Worm (Caenorhabditis elegans): ENCODE data around the gene F07C3.9.

Gene F07C3.9

ce11 chrV:9249206-9249605 lies 5.2 kb downstream of the F07C3.9 start, which contains the start of gene str-94:
TSS of gene str-94 (minus strand) at chrV:9249306.
- TF ChIP-seq elt-3 (tag; optimal IDR thresholded peaks at IDR 0.05) (no peak), sma-3 (GFP tag; optimal IDR thresholded peaks at IDR 0.05) (no peak), ama-1 (optimal IDR thresholded peaks at IDR 0.05) (no peak), sma-9 (GFP tag; optimal IDR thresholded peaks at IDR 0.05) (no peak), sma-9 (tag; optimal IDR thresholded peaks at IDR 0.05) (no peak), blmp-1 (tag; optimal IDR thresholded peaks at IDR 0.05; ENCODE audit: insufficient read depth) (no peak), nhr-237 (tag; optimal IDR thresholded peaks at IDR 0.05) (no peak), nhr-11 (tag; optimal IDR thresholded peaks at IDR 0.05) (no peak)

ce11 chrV:9247416-9247815 lies 7.0 kb downstream of the F07C3.9 start:
- TF ChIP-seq sma-9 (GFP tag; optimal IDR thresholded peaks at IDR 0.05), result peak; percentile 74
- TF ChIP-seq sma-9 (tag; optimal IDR thresholded peaks at IDR 0.05), result no peak
- TF ChIP-seq nhr-129 (tag; optimal IDR thresholded peaks at IDR 0.05), result peak; percentile 75
- TF ChIP-seq lsy-2 (tag; optimal IDR thresholded peaks at IDR 0.05), result peak in 1 of 2 experiments; percentile 30
- peak; percentile 53 for TF ChIP-seq C34F6.9 (tag; optimal IDR thresholded peaks at IDR 0.05)
- peak; percentile 60 for TF ChIP-seq unc-55 (GFP tag; optimal IDR thresholded peaks at IDR 0.05)
- TF ChIP-seq lin-39 (tag; optimal IDR thresholded peaks at IDR 0.05), result no peak
- peak; percentile 34 for TF ChIP-seq F13H6.1 (tag; optimal IDR thresholded peaks at IDR 0.05)
- TF ChIP-seq sma-3 (GFP tag; optimal IDR thresholded peaks at IDR 0.05), result no peak
- peak in 1 of 2 experiments; percentile 25 for TF ChIP-seq mdl-1 (tag; optimal IDR thresholded peaks at IDR 0.05)

- TF ChIP-seq sma-9 (GFP tag; optimal IDR thresholded peaks at IDR 0.05), result no peak
- no peak for TF ChIP-seq sma-9 (tag; optimal IDR thresholded peaks at IDR 0.05)
- TF ChIP-seq elt-3 (tag; optimal IDR thresholded peaks at IDR 0.05), result no peak
- no peak for TF ChIP-seq blmp-1 (tag; optimal IDR thresholded peaks at IDR 0.05; ENCODE audit: insufficient read depth)
- TF ChIP-seq unc-55 (GFP tag; optimal IDR thresholded peaks at IDR 0.05), result no peak
- no peak for TF ChIP-seq nhr-10 (tag; optimal IDR thresholded peaks at IDR 0.05)
- no peak for TF ChIP-seq gmeb-1 (tag; optimal IDR thresholded peaks at IDR 0.05)
Observed at ce11 chrV:9246260-9246659, 8.2 kb downstream of the F07C3.9 start, which contains the start of gene aat-2. TSS of gene aat-2 (minus strand) at chrV:9246360.

- peak; percentile 89 for TF ChIP-seq sem-4 (tag; optimal IDR thresholded peaks at IDR 0.05)
- no peak for TF ChIP-seq nhr-237 (tag; optimal IDR thresholded peaks at IDR 0.05)
- TF ChIP-seq lin-11 (tag; optimal IDR thresholded peaks at IDR 0.05), result no peak
- no peak for TF ChIP-seq ztf-11 (tag; optimal IDR thresholded peaks at IDR 0.05)
- TF ChIP-seq sma-9 (GFP tag; optimal IDR thresholded peaks at IDR 0.05), result peak; percentile 91
- TF ChIP-seq sma-9 (tag; optimal IDR thresholded peaks at IDR 0.05), result no peak
- peak; percentile 89 for TF ChIP-seq nhr-129 (tag; optimal IDR thresholded peaks at IDR 0.05)
- TF ChIP-seq ama-1 (optimal IDR thresholded peaks at IDR 0.05), result peak; percentile 55
- TF ChIP-seq mab-5 (tag; optimal IDR thresholded peaks at IDR 0.05), result peak; percentile 71
- TF ChIP-seq Y55F3AM.14 (GFP tag; optimal IDR thresholded peaks at IDR 0.05), result no peak
- peak; percentile 79 for TF ChIP-seq sma-3 (GFP tag; optimal IDR thresholded peaks at IDR 0.05)
- no peak for TF ChIP-seq ztf-1 (GFP tag; conservative IDR thresholded peaks at IDR 0.05)
- no peak for TF ChIP-seq lin-39 (tag; optimal IDR thresholded peaks at IDR 0.05)
- peak; percentile 91 for TF ChIP-seq C34F6.9 (tag; optimal IDR thresholded peaks at IDR 0.05)
- TF ChIP-seq nhr-77 (tag; optimal IDR thresholded peaks at IDR 0.05), result no peak
- TF ChIP-seq nhr-10 (tag; optimal IDR thresholded peaks at IDR 0.05), result no peak
- TF ChIP-seq ZK546.5 (tag; optimal IDR thresholded peaks at IDR 0.05), result no peak
- no peak for TF ChIP-seq alr-1 (tag; optimal IDR thresholded peaks at IDR 0.05)
- no peak for TF ChIP-seq mdl-1 (tag; optimal IDR thresholded peaks at IDR 0.05)
- TF ChIP-seq R02D3.7 (tag; optimal IDR thresholded peaks at IDR 0.05), result no peak
- TF ChIP-seq lsy-2 (tag; optimal IDR thresholded peaks at IDR 0.05), result peak; percentile 72 to 91
- TF ChIP-seq ceh-16 (tag; optimal IDR thresholded peaks at IDR 0.05), result no peak
- no peak for TF ChIP-seq nhr-23 (tag; optimal IDR thresholded peaks at IDR 0.05)
- TF ChIP-seq aly-2 (tag; optimal IDR thresholded peaks at IDR 0.05), result no peak
- peak; percentile 72 for TF ChIP-seq nhr-21 (tag; optimal IDR thresholded peaks at IDR 0.05)
- TF ChIP-seq peb-1 (tag; optimal IDR thresholded peaks at IDR 0.05), result no peak
- peak; percentile 46 for TF ChIP-seq snpc-4 (tag; optimal IDR thresholded peaks at IDR 0.05)
- TF ChIP-seq elt-3 (tag; optimal IDR thresholded peaks at IDR 0.05), result no peak
- no peak for TF ChIP-seq ceh-82 (tag; optimal IDR thresholded peaks at IDR 0.05)
- no peak for TF ChIP-seq mbf-1 (tag; optimal IDR thresholded peaks at IDR 0.05)
- peak; percentile 61 for TF ChIP-seq ztf-4 (tag; optimal IDR thresholded peaks at IDR 0.05)
- TF ChIP-seq zag-1 (tag; optimal IDR thresholded peaks at IDR 0.05), result no peak
- TF ChIP-seq lin-13 (GFP tag; optimal IDR thresholded peaks at IDR 0.05), result peak; percentile 81
- TF ChIP-seq crh-2 (tag; optimal IDR thresholded peaks at IDR 0.05), result peak; percentile 87
- peak; percentile 52 for TF ChIP-seq egl-27 (tag; optimal IDR thresholded peaks at IDR 0.05)
- TF ChIP-seq unc-62 (GFP tag; optimal IDR thresholded peaks at IDR 0.05), result no peak
- no peak for TF ChIP-seq blmp-1 (tag; optimal IDR thresholded peaks at IDR 0.05; ENCODE audit: insufficient read depth)
- peak; percentile 77 for TF ChIP-seq gmeb-1 (tag; optimal IDR thresholded peaks at IDR 0.05)
- TF ChIP-seq elt-1 (tag; optimal IDR thresholded peaks at IDR 0.05), result no peak
- TF ChIP-seq nhr-6 (tag; optimal IDR thresholded peaks at IDR 0.05), result peak; percentile 81
Observed at ce11 chrV:9243171-9243996, 11.1 kb downstream of the F07C3.9 start, which contains the start of gene glo-4. TSS of gene glo-4 (minus strand) at chrV:9243221.
